Fruit fly (Drosophila melanogaster) Kc167 (cell line): Measurements from ENCODE around the gene Jhbp15.

Source experiments
- Myc ChIP-seq: fragments of >200 bp; optimal IDR thresholded peaks from 2 replicates; lab custom pipeline; 2017; ENCODE audit warnings: missing external identifiers
- Sin3A ChIP-seq: fragments of >200 bp; optimal IDR thresholded peaks from 2 replicates; lab custom pipeline; 2018; ENCODE audit warnings: missing external identifiers
- psq ChIP-seq: fragments of >200 bp; optimal IDR thresholded peaks from 2 replicates; lab custom pipeline; 2017; ENCODE audit warnings: missing external identifiers

DNA sequence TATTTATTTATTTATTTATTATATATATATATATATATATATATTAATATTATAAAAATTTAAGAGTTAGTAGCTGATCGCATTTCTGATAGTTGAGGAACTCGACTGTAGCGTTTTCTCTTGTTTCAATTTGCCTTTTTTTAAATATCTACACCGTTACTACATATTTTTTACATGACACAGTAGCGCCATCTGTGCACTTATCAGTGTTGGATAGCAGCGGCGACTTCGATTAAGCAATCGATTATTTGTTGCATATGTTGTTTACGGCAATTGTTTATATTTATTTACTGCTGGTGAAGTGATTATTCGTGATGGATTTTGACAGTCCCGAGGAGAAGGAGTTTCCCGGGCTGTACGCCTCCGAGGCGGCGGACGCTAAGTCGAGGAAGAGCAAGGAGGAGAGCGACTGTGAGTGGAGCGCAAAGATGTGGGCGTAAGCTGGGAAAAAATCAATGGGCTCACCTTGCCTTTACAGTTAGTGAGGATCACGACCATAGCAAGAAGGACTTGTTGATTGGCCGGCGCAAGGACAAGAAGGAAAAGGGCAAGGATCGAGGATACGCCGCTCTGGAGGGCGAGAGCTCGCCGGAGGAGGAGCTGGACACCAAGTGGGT lies 33.2 kb downstream of the Jhbp15 start, which contains the start of gene Rlip:
- TF ChIP-seq Sin3A (lab: Kevin White, UChicago) (no peak), Myc (lab: Kevin White, UChicago) (no peak), psq (lab: Kevin White, UChicago) (no peak)
